Fruit fly (Drosophila melanogaster) whole organism, pupa: Measurements from ENCODE around the gene sau.

Experiments
- CG12605 ChIP-seq: fragments of 200-800 bp; sonication (Bioruptor generic); IDR thresholded peaks from 2 replicates; pipeline ENCODE4 v1.3.6; 2022; ENCODE audit warnings: missing biosample characterization, missing genetic modification characterization
- CG15710 ChIP-seq: fragments of 200-800 bp; sonication (Bioruptor generic); optimal IDR thresholded peaks from 2 replicates; lab custom pipeline; 2018; ENCODE audit warnings: missing biosample characterization, mild to moderate bottlenecking, missing genetic modification characterization, moderate library complexity
- CG34367 ChIP-seq: fragments of 200-800 bp; sonication (Bioruptor generic); optimal IDR thresholded peaks from 2 replicates; lab custom pipeline; 2018; ENCODE audit warnings: missing biosample characterization, mild to moderate bottlenecking, missing genetic modification characterization
- CG8159 ChIP-seq: fragments of 200-800 bp; sonication (Bioruptor generic); optimal IDR thresholded peaks from 3 replicates; lab custom pipeline; 2018; ENCODE audit warnings: missing biosample characterization, mild to moderate bottlenecking, missing genetic modification characterization, moderate library complexity
- gl ChIP-seq: fragments of 200-800 bp; sonication (Bioruptor generic); optimal IDR thresholded peaks from 2 replicates; lab custom pipeline; 2018; ENCODE audit warnings: missing biosample characterization, mild to moderate bottlenecking, missing genetic modification characterization
- rn ChIP-seq: fragments of 200-800 bp; sonication (Bioruptor generic); IDR thresholded peaks from 2 replicates; pipeline ENCODE4 v1.3.6; 2022; ENCODE audit warnings: missing biosample characterization, missing genetic modification characterization

dm6 chr2L:2242783-2243182, 16.6 kb downstream of the sau start:
- TF ChIP-seq rn (GFP tag; lab: Robert Waterston, UW) (no peak), CG12605 (GFP tag; lab: Robert Waterston, UW) (no peak), CG8159 (tag; lab: Kevin White, UChicago) (no peak), gl (no peak), CG15710 (tag; lab: Kevin White, UChicago) (no peak), CG34367 (tag; lab: Kevin White, UChicago) (no peak)
